Worm (Caenorhabditis elegans): ENCODE measurements around the gene Y54G2A.40.

Y54G2A.40 gene

DNA sequence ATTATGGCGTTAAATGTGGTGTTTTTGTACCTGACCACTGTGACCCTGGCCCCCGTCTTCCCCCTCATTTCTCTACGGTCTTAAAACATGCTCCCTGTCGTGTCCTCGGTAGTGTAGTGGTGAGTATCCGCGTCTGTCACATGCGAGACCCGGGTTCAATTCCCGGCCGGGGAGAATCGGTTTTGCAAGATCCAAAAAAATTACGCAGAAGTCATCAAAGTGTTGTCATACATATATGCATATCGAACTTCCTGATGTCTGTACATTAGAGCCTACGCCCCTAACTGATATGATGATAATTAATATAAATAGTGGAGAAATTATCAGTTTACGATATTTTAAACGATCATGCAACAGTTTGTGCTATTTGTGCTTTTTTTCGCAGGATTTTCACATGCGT lies 40.8 kb upstream of the Y54G2A.40 start, which contains the start of gene Y54G2A.45:
Gene Y54G2A.45 (plus strand): TSS at position 333 of the 400 bp plus-strand sequence.
- TF ChIP-seq fos-1 (tag; optimal IDR thresholded peaks at IDR 0.05) (no peak), fkh-4 (tag; optimal IDR thresholded peaks at IDR 0.05; ENCODE audit: borderline replicate concordance) (no peak), mdl-1 (tag; optimal IDR thresholded peaks at IDR 0.05) (peak in 1 of 2 experiments; percentile 28), hlh-4 (tag; optimal IDR thresholded peaks at IDR 0.05) (no peak), dpl-1 (GFP tag; optimal IDR thresholded peaks at IDR 0.05) (peak in 1 of 3 experiments; percentile 5), aly-2 (tag; optimal IDR thresholded peaks at IDR 0.05) (no peak), unc-30 (tag; optimal IDR thresholded peaks at IDR 0.05) (no peak), skn-1 (tag; optimal IDR thresholded peaks at IDR 0.05) (no peak), egl-13 (tag; optimal IDR thresholded peaks at IDR 0.05) (peak; percentile 18), xbp-1 (tag; optimal IDR thresholded peaks at IDR 0.05) (peak; percentile 0), nhr-71 (tag; optimal IDR thresholded peaks at IDR 0.05) (peak; percentile 61), swsn-7 (tag; optimal IDR thresholded peaks at IDR 0.05) (peak; percentile 23), sptf-1 (tag; optimal IDR thresholded peaks at IDR 0.05) (no peak), rnt-1 (tag; optimal IDR thresholded peaks at IDR 0.05) (peak; percentile 60), ceh-88 (GFP tag; IDR thresholded peaks at IDR 0.05) (no peak), nhr-20 (tag; optimal IDR thresholded peaks at IDR 0.05) (peak; percentile 40), snpc-4 (tag; optimal IDR thresholded peaks at IDR 0.05) (no peak), efl-1 (optimal IDR thresholded peaks at IDR 0.05) (peak in 1 of 2 experiments; percentile 32), efl-1 (GFP tag; optimal IDR thresholded peaks at IDR 0.05 in 1 of 2) (no peak), tlp-1 (tag; optimal IDR thresholded peaks at IDR 0.05) (no peak), alr-1 (tag; optimal IDR thresholded peaks at IDR 0.05; ENCODE audit: borderline replicate concordance) (no peak), nhr-47 (tag; optimal IDR thresholded peaks at IDR 0.05) (peak; percentile 57), unc-130 (tag; optimal IDR thresholded peaks at IDR 0.05) (no peak), F16B12.6 (tag; optimal IDR thresholded peaks at IDR 0.05) (no peak), egl-27 (tag; optimal IDR thresholded peaks at IDR 0.05) (no peak), C34B4.2 (tag; optimal IDR thresholded peaks at IDR 0.05) (no peak), ztf-11 (tag; optimal IDR thresholded peaks at IDR 0.05) (no peak), ztf-4 (tag; optimal IDR thresholded peaks at IDR 0.05) (no peak), nhr-237 (tag; optimal IDR thresholded peaks at IDR 0.05) (no peak), nhr-85 (tag) (no peak), C16A3.4 (tag; optimal IDR thresholded peaks at IDR 0.05) (peak; percentile 14), ets-5 (GFP tag; IDR thresholded peaks at IDR 0.05) (no peak), snu-23 (GFP tag; optimal IDR thresholded peaks at IDR 0.05) (peak; percentile 36), lin-39 (tag; optimal IDR thresholded peaks at IDR 0.05) (no peak), dsc-1 (tag; optimal IDR thresholded peaks at IDR 0.05) (peak; percentile 18), tbx-2 (tag; optimal IDR thresholded peaks at IDR 0.05) (no peak), blmp-1 (tag; optimal IDR thresholded peaks at IDR 0.05) (no peak), ceh-8 (GFP tag; optimal IDR thresholded peaks at IDR 0.05) (no peak), lsy-2 (tag; optimal IDR thresholded peaks at IDR 0.05) (peak in 1 of 2 experiments; percentile 57), sup-37 (GFP tag; optimal IDR thresholded peaks at IDR 0.05) (no peak), unc-86 (tag; optimal IDR thresholded peaks at IDR 0.05) (no peak), Y116A8C.19 (tag; optimal IDR thresholded peaks at IDR 0.05; ENCODE audit: borderline replicate concordance) (no peak), fkh-8 (tag; optimal IDR thresholded peaks at IDR 0.05) (no peak), nhr-19 (GFP tag; conservative IDR thresholded peaks at IDR 0.05) (peak; percentile 26), ceh-82 (tag; optimal IDR thresholded peaks at IDR 0.05) (peak in 1 of 3 experiments; percentile 6), isw-1 (GFP tag; IDR thresholded peaks at IDR 0.05) (no peak), lin-14 (GFP tag; optimal IDR thresholded peaks at IDR 0.05) (no peak), ceh-90 (tag; optimal IDR thresholded peaks at IDR 0.05) (no peak), grh-1 (GFP tag; IDR thresholded peaks at IDR 0.05) (no peak), nhr-11 (tag; optimal IDR thresholded peaks at IDR 0.05) (no peak), aha-1 (tag; optimal IDR thresholded peaks at IDR 0.05) (no peak), elt-3 (tag; optimal IDR thresholded peaks at IDR 0.05) (no peak), lin-35 (GFP tag; optimal IDR thresholded peaks at IDR 0.05) (peak in 1 of 2 experiments; percentile 55), pag-3 (tag; optimal IDR thresholded peaks at IDR 0.05; ENCODE audit: borderline replicate concordance, insufficient read depth) (no peak)
